Fruit fly (Drosophila melanogaster): ENCODE data around the gene Cpr97Eb.

Gene Cpr97Eb

dm6 chr3R:27128723-27129122, 37.8 kb upstream of the Cpr97Eb start:
- TF ChIP-seq rn (GFP tag; IDR thresholded peaks at IDR 0.05) (no peak), gl (tag; optimal IDR thresholded peaks at IDR 0.05) (no peak), EcR (GFP tag; optimal IDR thresholded peaks at IDR 0.05) (no peak), fd96Ca (GFP tag; IDR thresholded peaks at IDR 0.05) (no peak), D1 (tag; optimal IDR thresholded peaks at IDR 0.05) (no peak), CG13204 (GFP tag; optimal IDR thresholded peaks at IDR 0.05) (no peak), Ets98B (GFP tag; IDR thresholded peaks at IDR 0.05) (no peak), CG4496 (GFP tag; IDR thresholded peaks at IDR 0.05) (no peak), CG12605 (GFP tag; IDR thresholded peaks at IDR 0.05) (no peak), CG8159 (tag; optimal IDR thresholded peaks at IDR 0.05) (no peak), CG17806 (tag; optimal IDR thresholded peaks at IDR 0.05) (no peak)

dm6 chr3R:27124588-27124987, 33.7 kb upstream of the Cpr97Eb start, which contains the start of gene CG6059:
CG6059 (minus strand) TSS chr3R:27124688.
- no peak for TF ChIP-seq Pif1B (GFP tag; optimal IDR thresholded peaks at IDR 0.05)
- no peak for TF ChIP-seq CG8301 (tag; optimal IDR thresholded peaks at IDR 0.05)
- TF ChIP-seq CG12605 (GFP tag; IDR thresholded peaks at IDR 0.05): no peak
- no peak for TF ChIP-seq CG34367 (tag; optimal IDR thresholded peaks at IDR 0.05)
- TF ChIP-seq rn (GFP tag; IDR thresholded peaks at IDR 0.05): no peak
- no peak for TF ChIP-seq Ets98B (GFP tag; IDR thresholded peaks at IDR 0.05)
- no peak for TF ChIP-seq D1 (tag; optimal IDR thresholded peaks at IDR 0.05)
- no peak for TF ChIP-seq CG14655 (GFP tag; optimal IDR thresholded peaks at IDR 0.05)
- TF ChIP-seq Snoo (tag; optimal IDR thresholded peaks at IDR 0.05): no peak
- TF ChIP-seq EcR (GFP tag; optimal IDR thresholded peaks at IDR 0.05): no peak
- no peak for TF ChIP-seq CG8159 (tag; optimal IDR thresholded peaks at IDR 0.05)

- TF ChIP-seq CG12605 (GFP tag; IDR thresholded peaks at IDR 0.05): no peak
- no peak for TF ChIP-seq CG8159 (tag; optimal IDR thresholded peaks at IDR 0.05)
- TF ChIP-seq CG8301 (tag; optimal IDR thresholded peaks at IDR 0.05): no peak
- TF ChIP-seq CG15710 (tag; optimal IDR thresholded peaks at IDR 0.05): no peak
- no peak for TF ChIP-seq CG34367 (tag; optimal IDR thresholded peaks at IDR 0.05)
- TF ChIP-seq CG10348 (GFP tag; IDR thresholded peaks at IDR 0.05): no peak
- no peak for TF ChIP-seq Pif1A (GFP tag; optimal IDR thresholded peaks at IDR 0.05)
- no peak for TF ChIP-seq gl (tag; optimal IDR thresholded peaks at IDR 0.05)
- no peak for TF ChIP-seq CG17806 (tag; optimal IDR thresholded peaks at IDR 0.05)
- no peak for TF ChIP-seq EcR (GFP tag; optimal IDR thresholded peaks at IDR 0.05)
- no peak for TF ChIP-seq rn (GFP tag; IDR thresholded peaks at IDR 0.05)
- no peak for TF ChIP-seq Pif1B (GFP tag; optimal IDR thresholded peaks at IDR 0.05)
Observed at dm6 chr3R:27118346-27118745, 27.4 kb upstream of the Cpr97Eb start, which contains the start of gene CG5882. CG5882 (plus strand) TSS chr3R:27118646.

- TF ChIP-seq CG15710 (tag; optimal IDR thresholded peaks at IDR 0.05): no peak
Observed at dm6 chr3R:27116465-27117092, 25.6 kb upstream of the Cpr97Eb start, which contains the start of the genes CG6066 and CG5880. CG6066 (minus strand) TSS chr3R:27116707. CG5880 (plus strand) TSS chr3R:27116745.

- TF ChIP-seq CG10348 (GFP tag; IDR thresholded peaks at IDR 0.05) (peak; percentile 53), CG34367 (tag; optimal IDR thresholded peaks at IDR 0.05) (peak; percentile 76), CG14655 (GFP tag; optimal IDR thresholded peaks at IDR 0.05) (no peak), Snoo (tag; optimal IDR thresholded peaks at IDR 0.05) (peak; percentile 88), CG17806 (tag; optimal IDR thresholded peaks at IDR 0.05) (peak; percentile 80), Ets98B (GFP tag; IDR thresholded peaks at IDR 0.05) (peak; percentile 90), CG15710 (tag; optimal IDR thresholded peaks at IDR 0.05) (peak; percentile 84), fd96Ca (GFP tag; IDR thresholded peaks at IDR 0.05) (peak; percentile 96), CG32121 (GFP tag; IDR thresholded peaks at IDR 0.05) (peak; percentile 89), CG13204 (GFP tag; optimal IDR thresholded peaks at IDR 0.05) (no peak), D1 (tag; optimal IDR thresholded peaks at IDR 0.05) (no peak), CG8159 (tag; optimal IDR thresholded peaks at IDR 0.05) (no peak), CG8301 (tag; optimal IDR thresholded peaks at IDR 0.05) (peak; percentile 78), Pif1B (GFP tag; optimal IDR thresholded peaks at IDR 0.05) (no peak), Pif1A (GFP tag; optimal IDR thresholded peaks at IDR 0.05) (no peak), CG9948 (tag; optimal IDR thresholded peaks at IDR 0.05) (peak; percentile 79), CG4496 (GFP tag; IDR thresholded peaks at IDR 0.05) (peak; percentile 94), EcR (GFP tag; optimal IDR thresholded peaks at IDR 0.05) (peak; percentile 83), rn (GFP tag; IDR thresholded peaks at IDR 0.05) (peak; percentile 72; the same call in 1 of the 2 replicates), gl (tag; optimal IDR thresholded peaks at IDR 0.05) (peak; percentile 54), CG12605 (GFP tag; IDR thresholded peaks at IDR 0.05) (peak; percentile 70)
Observed at dm6 chr3R:27111784-27112602, 21.1 kb upstream of the Cpr97Eb start, which contains the start of the genes gb and CG5815. gb (minus strand) TSS chr3R:27112270. CG5815 (plus strand) TSS chr3R:27112566.

dm6 chr3R:27109458-27109857, 18.5 kb upstream of the Cpr97Eb start:
- TF ChIP-seq fd96Ca (GFP tag; IDR thresholded peaks at IDR 0.05): no peak
- no peak for TF ChIP-seq CG32121 (GFP tag; IDR thresholded peaks at IDR 0.05)
- TF ChIP-seq CG13204 (GFP tag; optimal IDR thresholded peaks at IDR 0.05): no peak
- TF ChIP-seq CG15710 (tag; optimal IDR thresholded peaks at IDR 0.05): no peak
- TF ChIP-seq gl (tag; optimal IDR thresholded peaks at IDR 0.05): no peak
- TF ChIP-seq CG8301 (tag; optimal IDR thresholded peaks at IDR 0.05): no peak
- TF ChIP-seq CG10348 (GFP tag; IDR thresholded peaks at IDR 0.05): no peak
